Fruit fly (Drosophila melanogaster): ENCODE results near the gene Ns3.

Gene Ns3

DNA sequence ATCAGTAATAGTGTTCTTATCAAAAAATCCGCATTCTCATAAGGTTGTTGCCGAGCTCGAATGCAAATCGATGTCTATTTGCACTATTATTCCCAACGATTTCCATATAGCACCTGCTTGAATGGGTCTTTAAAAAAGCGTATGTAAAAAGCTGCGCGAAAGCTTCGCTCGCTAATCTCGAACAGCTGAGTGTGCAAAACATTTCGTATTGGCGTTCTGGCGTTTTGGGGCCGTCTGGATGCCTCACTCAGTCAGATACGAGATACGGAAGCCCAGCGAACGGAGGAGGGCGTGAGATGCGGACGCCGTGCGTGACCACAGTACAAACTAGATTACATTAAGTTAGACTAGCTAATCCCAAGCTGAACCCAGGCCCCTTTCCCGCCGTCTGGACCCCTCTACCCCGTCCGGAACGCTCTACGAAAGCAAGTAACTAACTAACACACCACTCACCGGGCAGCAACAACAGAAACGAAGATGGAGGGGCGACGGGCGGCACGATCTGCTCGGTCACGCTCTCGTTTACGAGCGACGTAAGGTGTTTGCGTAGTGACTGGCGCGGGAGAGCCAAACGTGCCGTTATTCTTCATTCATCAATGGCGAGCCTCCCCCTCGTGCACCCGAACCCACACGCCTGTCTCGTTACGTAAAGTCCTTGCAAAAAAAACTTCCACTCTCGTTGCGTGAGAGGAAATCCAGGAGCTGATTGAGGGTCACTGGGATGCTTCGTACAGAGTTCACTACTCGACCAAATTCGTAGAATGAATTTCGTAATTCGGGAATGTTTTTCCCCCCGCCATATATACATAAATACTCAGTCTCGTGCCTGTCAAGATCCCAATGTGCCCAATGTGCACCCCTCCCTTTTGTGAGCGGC, 2.7 kb upstream of the Ns3 start (continued):
- TF ChIP-seq CG2202 (tag; optimal IDR thresholded peaks at IDR 0.05) (no peak), caup (GFP tag; optimal IDR thresholded peaks at IDR 0.05; ENCODE audit: severe bottlenecking) (no peak), tx (GFP tag; optimal IDR thresholded peaks at IDR 0.05) (no peak), chinmo (GFP tag; IDR thresholded peaks at IDR 0.05; ENCODE audit: partially characterized antibody) (0 out of 4 replicates have a peak, but pooled peaks have one; percentile 52), CG34376 (GFP tag; optimal IDR thresholded peaks at IDR 0.05) (peak; percentile 71), CG10565 (GFP tag; optimal IDR thresholded peaks at IDR 0.05) (no peak), CG6765 (GFP tag; optimal IDR thresholded peaks at IDR 0.05) (no peak), slbo (GFP tag; IDR thresholded peaks at IDR 0.05) (no peak), Hmx (GFP tag; optimal IDR thresholded peaks at IDR 0.05) (no peak), CG3065 (GFP tag; optimal IDR thresholded peaks at IDR 0.05) (no peak), CG4707 (GFP tag; optimal IDR thresholded peaks at IDR 0.05) (no peak), Rfx (GFP tag; IDR thresholded peaks at IDR 0.05) (peak; percentile 25; the same call in 1 of the 2 replicates), TFAM (GFP tag; optimal IDR thresholded peaks at IDR 0.05) (no peak), Bteb2 (GFP tag; optimal IDR thresholded peaks at IDR 0.05) (no peak), dimm (GFP tag; IDR thresholded peaks at IDR 0.05) (no peak), Scr (GFP tag; IDR thresholded peaks at IDR 0.05; ENCODE audit: partially characterized antibody) (peak; percentile 13; the same call in 1 of the 2 replicates), zfh2 (GFP tag; optimal IDR thresholded peaks at IDR 0.05) (no peak), CG4820 (GFP tag; optimal IDR thresholded peaks at IDR 0.05) (no peak), ro (GFP tag; IDR thresholded peaks at IDR 0.05) (no peak), CG3163 (GFP tag; optimal IDR thresholded peaks at IDR 0.05) (no peak), Atf-2 (GFP tag; optimal IDR thresholded peaks at IDR 0.05) (no peak), CG6175 (GFP tag; IDR thresholded peaks at IDR 0.05) (no peak), org-1 (GFP tag; optimal IDR thresholded peaks at IDR 0.05) (no peak), CG12391 (tag; optimal IDR thresholded peaks at IDR 0.05) (no peak), lola (GFP tag; optimal IDR thresholded peaks at IDR 0.05) (no peak), Eip74EF (GFP tag; optimal IDR thresholded peaks at IDR 0.05) (peak in 1 of 2 experiments; percentile 36), CG4617 (GFP tag; optimal IDR thresholded peaks at IDR 0.05; ENCODE audit: borderline replicate concordance) (no peak), HmgZ (tag; optimal IDR thresholded peaks at IDR 0.05) (peak; percentile 30), CG1792 (GFP tag; optimal IDR thresholded peaks at IDR 0.05) (no peak), abd-A (tag; optimal IDR thresholded peaks at IDR 0.05) (no peak), CG7271 (tag; optimal IDR thresholded peaks at IDR 0.05) (no peak), Dek (tag; optimal IDR thresholded peaks at IDR 0.05) (no peak), chm (GFP tag; IDR thresholded peaks at IDR 0.05) (no peak; the same call in 1 of the 2 replicates), Ada2b (GFP tag; IDR thresholded peaks at IDR 0.05) (no peak), NFAT (GFP tag; IDR thresholded peaks at IDR 0.05) (no peak), CG15011 (GFP tag; optimal IDR thresholded peaks at IDR 0.05) (no peak), CG2116 (GFP tag; optimal IDR thresholded peaks at IDR 0.05) (no peak), Med (GFP tag) (peak; percentile 87), sug (tag; optimal IDR thresholded peaks at IDR 0.05) (peak; percentile 65), CG9609 (GFP tag; optimal IDR thresholded peaks at IDR 0.05) (no peak), Antp (GFP tag; optimal IDR thresholded peaks at IDR 0.05) (no peak), CG14667 (GFP tag; IDR thresholded peaks at IDR 0.05) (no peak), al (GFP tag; IDR thresholded peaks at IDR 0.05) (no peak), jing (GFP tag; optimal IDR thresholded peaks at IDR 0.05) (no peak), grau (tag; optimal IDR thresholded peaks at IDR 0.05) (no peak), CG9437 (GFP tag; optimal IDR thresholded peaks at IDR 0.05) (peak; percentile 99), cato (GFP tag; optimal IDR thresholded peaks at IDR 0.05; ENCODE audit: borderline replicate concordance) (no peak), Ets65A (GFP tag) (no peak), Fer1 (GFP tag; optimal IDR thresholded peaks at IDR 0.05) (peak; percentile 33)

Measured in whole organism, embryonic.